Fruit fly (Drosophila melanogaster) whole organism, prepupa: ENCODE measurements around the gene Sfp33A2.

Source experiments
- CG10669 ChIP-seq: fragments of 200-800 bp; sonication (Bioruptor generic); optimal IDR thresholded peaks from 3 replicates; lab custom pipeline; 2018; ENCODE audit warnings: missing biosample characterization, mild to moderate bottlenecking, missing genetic modification characterization, moderate library complexity
- CG11294 ChIP-seq: fragments of 200-800 bp; sonication (Bioruptor generic); IDR thresholded peaks from 2 replicates; pipeline ENCODE4 v1.3.6; 2022; ENCODE audit warnings: missing biosample characterization, missing genetic modification characterization
- CG11762 ChIP-seq: fragments of 200-800 bp; sonication (Bioruptor generic); optimal IDR thresholded peaks from 3 replicates; lab custom pipeline; 2016; ENCODE audit warnings: missing biosample characterization, missing genetic modification characterization; ENCODE audit not compliant: insufficient read depth
- CG11902 ChIP-seq: fragments of 200-800 bp; sonication (Bioruptor generic); optimal IDR thresholded peaks from 3 replicates; lab custom pipeline; 2016; ENCODE audit warnings: missing biosample characterization, missing genetic modification characterization
- CG15336 ChIP-seq: fragments of 200-800 bp; sonication (Bioruptor generic); IDR thresholded peaks from 2 replicates; pipeline ENCODE4 v1.3.6; 2022; ENCODE audit warnings: missing biosample characterization, missing genetic modification characterization
- CG1621 ChIP-seq: fragments of 200-800 bp; sonication (Bioruptor generic); optimal IDR thresholded peaks from 3 replicates; lab custom pipeline; 2018; ENCODE audit warnings: missing biosample characterization, mild to moderate bottlenecking, missing genetic modification characterization
- CG16779 ChIP-seq: fragments of 200-800 bp; sonication (Bioruptor generic); optimal IDR thresholded peaks from 3 replicates; lab custom pipeline; 2017; ENCODE audit warnings: missing biosample characterization, mild to moderate bottlenecking, missing genetic modification characterization
- CG3032 ChIP-seq: fragments of 200-800 bp; optimal IDR thresholded peaks from 2 replicates; lab custom pipeline; 2019; ENCODE audit warnings: missing biosample characterization, mild to moderate bottlenecking, missing genetic modification characterization, moderate library complexity
- CG31627 ChIP-seq: fragments of 200-800 bp; sonication (Bioruptor generic); optimal IDR thresholded peaks from 3 replicates; lab custom pipeline; 2016; ENCODE audit warnings: missing biosample characterization, missing genetic modification characterization
- CG32006 ChIP-seq: fragments of 200-800 bp; sonication (Bioruptor generic); optimal IDR thresholded peaks from 3 replicates; lab custom pipeline; 2017; ENCODE audit warnings: missing biosample characterization, mild to moderate bottlenecking, missing genetic modification characterization
- CG3919 ChIP-seq: fragments of 200-800 bp; sonication (Bioruptor generic); optimal IDR thresholded peaks from 3 replicates; lab custom pipeline; 2016; ENCODE audit warnings: missing biosample characterization, missing genetic modification characterization
- CG6163 ChIP-seq: fragments of 200-800 bp; sonication (Bioruptor generic); IDR thresholded peaks from 3 replicates; pipeline ENCODE4 v1.3.6; 2022; ENCODE audit warnings: missing biosample characterization, missing genetic modification characterization
- CG6792 ChIP-seq: fragments of 200-800 bp; sonication (Bioruptor generic); optimal IDR thresholded peaks from 3 replicates; lab custom pipeline; 2016; ENCODE audit warnings: missing biosample characterization, missing genetic modification characterization
- CG6808 ChIP-seq: fragments of 200-800 bp; sonication (Bioruptor generic); optimal IDR thresholded peaks from 3 replicates; lab custom pipeline; 2017; ENCODE audit warnings: missing biosample characterization, missing genetic modification characterization, mild to moderate bottlenecking, moderate library complexity, missing genetic modification reagents
- CG6854 ChIP-seq: fragments of 200-800 bp; sonication (Bioruptor generic); optimal IDR thresholded peaks from 2 replicates; lab custom pipeline; 2017; ENCODE audit warnings: missing biosample characterization, mild to moderate bottlenecking, missing genetic modification characterization
- CG7368 ChIP-seq: fragments of 200-800 bp; sonication (Bioruptor generic); optimal IDR thresholded peaks from 3 replicates; lab custom pipeline; 2016; ENCODE audit warnings: missing biosample characterization, missing genetic modification characterization
- CG8119 ChIP-seq: fragments of 200-800 bp; sonication (Bioruptor generic); IDR thresholded peaks from 3 replicates; pipeline ENCODE4 v1.3.6; 2022; ENCODE audit warnings: missing biosample characterization, missing genetic modification characterization
- CG8632 ChIP-seq: fragments of 200-800 bp; sonication (Bioruptor generic); optimal IDR thresholded peaks from 3 replicates; lab custom pipeline; 2016; ENCODE audit warnings: missing biosample characterization, missing genetic modification characterization
- CG9139 ChIP-seq: fragments of 200-800 bp; sonication (Bioruptor generic); optimal IDR thresholded peaks from 3 replicates; lab custom pipeline; 2017; ENCODE audit warnings: missing biosample characterization, mild to moderate bottlenecking, missing genetic modification characterization
- Eip75B ChIP-seq: fragments of 200-800 bp; sonication (Bioruptor generic); optimal IDR thresholded peaks from 3 replicates; lab custom pipeline; 2016; ENCODE audit warnings: missing biosample characterization, missing genetic modification characterization
- Eip78C ChIP-seq: fragments of 200-800 bp; sonication (Bioruptor generic); peaks from one replicate; lab custom pipeline; 2016; ENCODE audit warnings: missing biosample characterization, missing genetic modification characterization
- Ets21C ChIP-seq: fragments of 200-800 bp; sonication (Bioruptor generic); optimal IDR thresholded peaks from 3 replicates; lab custom pipeline; 2016; ENCODE audit warnings: missing biosample characterization, missing genetic modification characterization
- Ets96B ChIP-seq: fragments of 200-800 bp; optimal IDR thresholded peaks from 2 replicates; lab custom pipeline; 2019; ENCODE audit warnings: missing biosample characterization, mild to moderate bottlenecking, missing genetic modification characterization, moderate library complexity
- Gug ChIP-seq: fragments of 200-800 bp; sonication (Bioruptor generic); IDR thresholded peaks from 2 replicates; pipeline ENCODE4 v1.3.6; 2022; ENCODE audit warnings: missing biosample characterization, missing genetic modification characterization
- Hr38 ChIP-seq: sonication (Bioruptor generic); optimal IDR thresholded peaks from 2 replicates; lab custom pipeline; 2016; ENCODE audit warnings: missing biosample characterization, missing genetic modification characterization
- Hr4 ChIP-seq: fragments of 200-800 bp; sonication (Bioruptor generic); optimal IDR thresholded peaks from 3 replicates; lab custom pipeline; 2016; ENCODE audit warnings: missing biosample characterization, missing genetic modification characterization
- Lpt ChIP-seq: fragments of 200-800 bp; sonication (Bioruptor generic); optimal IDR thresholded peaks from 3 replicates; lab custom pipeline; 2016; ENCODE audit warnings: missing biosample characterization, missing genetic modification characterization
- Met ChIP-seq: fragments of 200-800 bp; sonication (Bioruptor generic); optimal IDR thresholded peaks from 3 replicates; lab custom pipeline; 2016; ENCODE audit warnings: missing biosample characterization, missing genetic modification characterization
- OdsH ChIP-seq: fragments of 200-800 bp; sonication (Bioruptor generic); optimal IDR thresholded peaks from 3 replicates; lab custom pipeline; 2016; ENCODE audit warnings: missing biosample characterization, missing genetic modification characterization
- Smox ChIP-seq: fragments of 200-800 bp; sonication (Bioruptor generic); optimal IDR thresholded peaks from 3 replicates; lab custom pipeline; 2016; ENCODE audit warnings: missing biosample characterization, missing genetic modification characterization
- Sox102F ChIP-seq: fragments of 200-800 bp; sonication (Bioruptor generic); optimal IDR thresholded peaks from 2 replicates; lab custom pipeline; 2016; ENCODE audit warnings: missing biosample characterization, mild to moderate bottlenecking, missing genetic modification characterization
- Sox15 ChIP-seq: fragments of 200-800 bp; sonication (Bioruptor generic); optimal IDR thresholded peaks from 3 replicates; lab custom pipeline; 2016; ENCODE audit warnings: missing biosample characterization, missing genetic modification characterization
- achi ChIP-seq: fragments of 200-800 bp; sonication (Bioruptor generic); optimal IDR thresholded peaks from 3 replicates; lab custom pipeline; 2016; ENCODE audit warnings: missing biosample characterization, missing genetic modification characterization
- cyc ChIP-seq: fragments of 200-800 bp; sonication (Bioruptor generic); optimal IDR thresholded peaks from 3 replicates; lab custom pipeline; 2016; ENCODE audit warnings: missing biosample characterization, missing genetic modification characterization
- dac ChIP-seq: fragments of 200-800 bp; sonication (Bioruptor generic); optimal IDR thresholded peaks from 2 replicates; lab custom pipeline; 2017; ENCODE audit warnings: missing biosample characterization, mild to moderate bottlenecking, missing genetic modification characterization
- eg ChIP-seq: fragments of 200-800 bp; sonication (Bioruptor generic); IDR thresholded peaks from 3 replicates; pipeline ENCODE4 v1.3.6; 2022; ENCODE audit warnings: missing biosample characterization, missing genetic modification characterization
- esn ChIP-seq: fragments of 200-800 bp; sonication (Bioruptor generic); optimal IDR thresholded peaks from 2 replicates; lab custom pipeline; 2016; ENCODE audit warnings: missing biosample characterization, mild to moderate bottlenecking, missing genetic modification characterization, moderate library complexity
- fd59A ChIP-seq: fragments of 200-800 bp; sonication (Bioruptor generic); optimal IDR thresholded peaks from 2 replicates; lab custom pipeline; 2017; ENCODE audit warnings: missing biosample characterization, mild to moderate bottlenecking, missing genetic modification characterization, missing genetic modification reagents
- fd85E ChIP-seq: fragments of 200-800 bp; sonication (Bioruptor generic); optimal IDR thresholded peaks from 3 replicates; lab custom pipeline; 2016; ENCODE audit warnings: missing biosample characterization, missing genetic modification characterization
- lz ChIP-seq: fragments of 200-800 bp; sonication (Bioruptor generic); optimal IDR thresholded peaks from 3 replicates; lab custom pipeline; 2016; ENCODE audit warnings: missing biosample characterization, missing genetic modification characterization
- salr ChIP-seq, 2 experiments: fragments of 200-800 bp; sonication (Bioruptor generic); optimal IDR thresholded peaks; 3 replicates each; lab custom pipeline; 2016 to 2018; ENCODE audit warnings: missing biosample characterization in 2 of 2, missing genetic modification characterization in 2 of 2, mild to moderate bottlenecking in 1 of 2
- spab ChIP-seq: fragments of 200-800 bp; sonication (Bioruptor generic); optimal IDR thresholded peaks from 2 replicates; lab custom pipeline; 2017; ENCODE audit warnings: missing biosample characterization, mild to moderate bottlenecking, missing genetic modification characterization, missing genetic modification reagents
- ss ChIP-seq, 2 experiments: fragments of 200-800 bp; sonication (Bioruptor generic); optimal IDR thresholded peaks; 2 replicates in 1 of 2; 3 replicates in 1 of 2; lab custom pipeline; 2017 to 2018; ENCODE audit warnings: mild to moderate bottlenecking in 2 of 2, missing biosample characterization in 2 of 2, missing genetic modification characterization in 2 of 2, moderate library complexity in 1 of 2
- svp ChIP-seq: fragments of 200-800 bp; sonication (Bioruptor generic); peaks from one replicate; lab custom pipeline; 2016; ENCODE audit warnings: missing biosample characterization, missing genetic modification characterization
- topi ChIP-seq: fragments of 200-800 bp; sonication (Bioruptor generic); optimal IDR thresholded peaks from 3 replicates; lab custom pipeline; 2016; ENCODE audit warnings: missing biosample characterization, missing genetic modification characterization
- vri ChIP-seq: fragments of 200-800 bp; sonication (Bioruptor generic); optimal IDR thresholded peaks from 3 replicates; lab custom pipeline; 2016; ENCODE audit warnings: missing biosample characterization, mild to moderate bottlenecking, missing genetic modification characterization

Gene Sfp33A2

DNA sequence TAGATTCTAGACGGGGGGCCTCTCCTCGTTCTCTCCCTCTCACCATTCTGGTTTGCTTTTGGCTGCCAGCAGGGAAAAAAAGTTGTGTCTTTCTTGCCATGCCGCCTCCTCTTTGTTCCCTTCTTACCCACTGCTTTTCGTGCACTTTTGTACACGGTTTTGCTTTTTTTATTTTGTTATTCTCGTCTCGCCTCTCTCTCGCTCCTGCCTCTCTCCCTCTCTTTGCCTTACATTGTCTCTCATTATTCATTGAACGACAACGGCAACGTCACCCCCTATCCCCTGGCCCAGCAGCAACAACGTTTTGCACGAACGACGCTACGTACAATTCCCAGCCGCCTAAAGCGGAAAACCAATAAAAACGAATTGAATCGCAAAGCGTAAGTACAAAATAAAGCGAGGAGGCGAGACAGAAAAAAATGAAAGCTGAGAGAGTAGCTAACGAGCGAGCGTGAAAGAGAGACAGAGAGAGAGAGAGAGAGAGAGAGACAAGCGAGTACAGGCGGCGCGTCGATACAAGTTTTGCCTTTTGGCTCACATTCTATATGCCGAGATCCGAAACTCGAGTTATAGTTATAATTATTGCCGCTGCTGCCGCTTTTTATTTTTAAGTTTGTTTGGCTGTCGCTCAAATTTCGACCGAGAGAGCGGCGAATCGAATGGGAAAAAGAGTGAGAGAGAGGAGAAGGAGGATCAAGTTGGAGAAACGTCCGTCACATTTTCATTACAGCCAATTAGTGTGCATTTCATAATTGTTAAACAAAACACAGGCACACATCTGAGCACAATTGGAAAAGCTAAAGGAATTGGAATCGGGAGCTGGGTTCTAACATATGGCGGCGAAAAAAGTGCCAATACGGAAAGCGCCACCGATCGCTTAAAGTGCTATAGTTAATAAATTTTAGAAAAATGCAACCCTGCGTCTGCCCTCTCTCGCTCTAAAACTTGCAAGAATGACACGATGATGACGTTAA lies 30.5 kb upstream of the Sfp33A2 start (continued):
- no peak for TF ChIP-seq Hr38
- TF ChIP-seq Eip75B (GFP tag; lab: Kevin White, UChicago) = peak; percentile 58
- peak; percentile 82 for TF ChIP-seq spab (GFP tag; lab: Kevin White, UChicago)
- TF ChIP-seq CG11902 (GFP tag; lab: Kevin White, UChicago) = no peak
- peak; percentile 37 for TF ChIP-seq esn (GFP tag; lab: Kevin White, UChicago)
- peak; percentile 62 for TF ChIP-seq salr (GFP tag; optimal IDR thresholded peaks at IDR 0.05; lab: Kevin White, UChicago)
- TF ChIP-seq CG6792 = peak; percentile 22
- TF ChIP-seq Ets21C (GFP tag; lab: Kevin White, UChicago) = no peak
- peak; percentile 71 for TF ChIP-seq CG10669 (GFP tag; lab: Kevin White, UChicago)
- TF ChIP-seq lz (GFP tag; lab: Kevin White, UChicago) = peak; percentile 4

DNA sequence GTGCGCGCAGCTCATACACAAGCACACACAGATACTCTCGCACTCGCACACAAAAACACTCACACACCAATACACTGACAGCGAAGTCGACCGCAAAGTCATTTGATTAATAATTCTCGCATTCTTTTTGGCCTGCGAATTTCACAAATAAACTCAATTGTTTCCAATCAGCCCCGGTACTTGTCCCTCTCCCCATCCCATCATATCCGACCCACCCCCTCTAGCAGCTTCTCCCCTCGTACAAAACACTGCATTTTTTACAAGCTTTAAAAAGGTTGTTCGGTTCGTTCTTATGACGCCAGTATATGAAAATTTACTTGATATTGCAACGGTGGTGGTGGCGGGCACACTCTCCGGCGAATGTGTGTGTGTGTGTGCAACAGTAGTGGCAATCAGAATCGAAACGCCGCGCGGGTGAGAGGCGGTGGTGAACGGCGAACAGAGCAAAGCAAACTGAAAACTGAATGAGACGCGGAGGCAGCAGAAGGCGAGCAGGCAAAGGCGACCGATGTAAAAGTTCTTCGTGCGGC lies 29.8 kb upstream of the Sfp33A2 start:
- TF ChIP-seq CG32006 (GFP tag; lab: Kevin White, UChicago) (no peak), CG6163 (peak; percentile 85), Hr4 (GFP tag; lab: Kevin White, UChicago) (peak; percentile 5), Eip75B (GFP tag; lab: Kevin White, UChicago) (peak; percentile 0), CG8632 (GFP tag; lab: Kevin White, UChicago) (no peak), cyc (GFP tag; lab: Kevin White, UChicago) (no peak), OdsH (GFP tag; lab: Kevin White, UChicago) (no peak), CG3919 (GFP tag; lab: Kevin White, UChicago) (peak; percentile 39), salr (GFP tag; optimal IDR thresholded peaks at IDR 0.05; lab: Kevin White, UChicago) (peak in 1 of 2 experiments; percentile 19), CG1621 (tag; lab: Kevin White, UChicago) (peak; percentile 78), CG8119 (GFP tag; lab: Robert Waterston, UW) (0 out of 3 replicates have a peak, but pooled peaks have one; percentile 43), ss (GFP tag; optimal IDR thresholded peaks at IDR 0.05; lab: Kevin White, UChicago) (peak; percentile 51 to 73), CG6808 (peak; percentile 5), CG15336 (GFP tag; lab: Robert Waterston, UW) (no peak; the same call in 1 of the 2 replicates), Sox15 (GFP tag; lab: Kevin White, UChicago) (no peak), CG7368 (GFP tag; lab: Kevin White, UChicago) (peak; percentile 13), Met (GFP tag; lab: Kevin White, UChicago) (peak; percentile 13), vri (peak; percentile 54), CG11762 (GFP tag; lab: Kevin White, UChicago) (no peak), fd85E (GFP tag; lab: Kevin White, UChicago) (no peak), CG11294 (GFP tag; lab: Robert Waterston, UW) (no peak), svp (GFP tag; lab: Kevin White, UChicago) (peak; percentile 94), CG3032 (tag; lab: Kevin White, UChicago) (no peak), achi (GFP tag; lab: Kevin White, UChicago) (peak; percentile 11), Smox (GFP tag; lab: Kevin White, UChicago) (no peak), topi (no peak), CG6792 (no peak), Eip78C (peak; percentile 24), esn (GFP tag; lab: Kevin White, UChicago) (peak; percentile 8), Ets96B (tag; lab: Kevin White, UChicago) (peak; percentile 16), CG9139 (GFP tag; lab: Kevin White, UChicago) (peak; percentile 59), CG16779 (peak; percentile 46), dac (GFP tag; lab: Kevin White, UChicago) (no peak), lz (GFP tag; lab: Kevin White, UChicago) (peak; percentile 17), Gug (GFP tag; lab: Robert Waterston, UW) (no peak), Lpt (peak; percentile 64), CG31627 (no peak), fd59A (GFP tag; lab: Kevin White, UChicago) (no peak), Sox102F (peak; percentile 2), CG6854 (GFP tag; lab: Kevin White, UChicago) (peak; percentile 77), Hr38 (no peak), Ets21C (GFP tag; lab: Kevin White, UChicago) (no peak), eg (GFP tag; lab: Robert Waterston, UW) (peak; percentile 63)
